Worm (Caenorhabditis elegans) whole organism, young adult: Measurements from ENCODE around the gene nmad-1.

Source experiments
- F22D6.2 ChIP-seq: sonication (generic microtip); optimal IDR thresholded peaks from 2 replicates; lab custom pipeline; 2016; ENCODE audit warnings: mild to moderate bottlenecking, missing genetic modification characterization, missing compliant biosample characterization
- F37B4.10 ChIP-seq: fragments of 200-800 bp; sonication (Bioruptor generic); IDR thresholded peaks from 2 replicates; pipeline ENCODE4 v1.3.6; 2022; ENCODE audit warnings: missing genetic modification characterization, missing compliant biosample characterization
- F57A8.1 ChIP-seq: fragments of 200-800 bp; sonication (Bioruptor generic); optimal IDR thresholded peaks from 2 replicates; lab custom pipeline; 2018; ENCODE audit warnings: mild to moderate bottlenecking, missing genetic modification characterization, moderate library complexity, missing compliant biosample characterization
- K12H6.12 ChIP-seq: fragments of 200-800 bp; sonication (Bioruptor generic); optimal IDR thresholded peaks from 2 replicates; lab custom pipeline; 2018; ENCODE audit warnings: mild to moderate bottlenecking, missing genetic modification characterization, missing compliant biosample characterization
- Y53G8AR.9 ChIP-seq: fragments of 200-800 bp; sonication (Bioruptor generic); conservative IDR thresholded peaks from 2 replicates; pipeline ENCODE4 v1.3.6; 2022; ENCODE audit warnings: missing genetic modification reagents, missing genetic modification characterization, missing compliant biosample characterization
- Y56A3A.18 ChIP-seq: fragments of 200-800 bp; sonication (Bioruptor generic); IDR thresholded peaks from 2 replicates; pipeline ENCODE4 v1.3.6; 2022; ENCODE audit warnings: missing genetic modification reagents, missing genetic modification characterization, missing compliant biosample characterization
- Y95B8A.8 ChIP-seq: fragments of 200-800 bp; sonication (Bioruptor generic); IDR thresholded peaks from 2 replicates; pipeline ENCODE4 v1.3.6; 2022; ENCODE audit warnings: missing genetic modification reagents, missing genetic modification characterization, missing compliant biosample characterization
- ZK185.1 ChIP-seq: sonication (generic microtip); optimal IDR thresholded peaks from 2 replicates; lab custom pipeline; 2016; ENCODE audit warnings: mild to moderate bottlenecking, missing genetic modification characterization, missing compliant biosample characterization; ENCODE audit not compliant: poor library complexity, severe bottlenecking
- akir-1 ChIP-seq: fragments of 200-800 bp; sonication (Bioruptor generic); optimal IDR thresholded peaks from 2 replicates; lab custom pipeline; 2018; ENCODE audit warnings: mild to moderate bottlenecking, missing genetic modification characterization, moderate library complexity, missing compliant biosample characterization
- aptf-2 ChIP-seq: fragments of 200-800 bp; sonication (Bioruptor generic); conservative IDR thresholded peaks from 2 replicates; pipeline ENCODE4 v1.3.6; 2022; ENCODE audit warnings: missing genetic modification reagents, missing genetic modification characterization, missing compliant biosample characterization
- aptf-3 ChIP-seq: fragments of 200-800 bp; sonication (Bioruptor generic); IDR thresholded peaks from 2 replicates; pipeline ENCODE4 v1.3.6; 2022; ENCODE audit warnings: missing genetic modification characterization, missing compliant biosample characterization
- attf-3 ChIP-seq: fragments of 200-800 bp; sonication (Bioruptor generic); conservative IDR thresholded peaks from 2 replicates; pipeline ENCODE4 v1.3.6; 2022; ENCODE audit warnings: missing genetic modification reagents, missing genetic modification characterization, missing compliant biosample characterization
- attf-5 ChIP-seq: fragments of 200-800 bp; sonication (Bioruptor generic); optimal IDR thresholded peaks from 2 replicates; lab custom pipeline; 2018; ENCODE audit warnings: mild to moderate bottlenecking, missing genetic modification characterization, missing compliant biosample characterization
- cebp-1 ChIP-seq, 2 experiments: fragments of 200-800 bp in 1 of 2; sonication (Bioruptor generic) in 1 of 2; sonication (generic microtip) in 1 of 2; IDR thresholded peaks in 1 of 2; optimal IDR thresholded peaks in 1 of 2; 2 replicates each; pipeline versions ENCODE4 v1.3.6 to Lab custom; 2017 to 2022; ENCODE audit warnings: missing compliant biosample characterization in 2 of 2, missing genetic modification characterization in 2 of 2, mild to moderate bottlenecking in 1 of 2, missing genetic modification reagents in 1 of 2, moderate library complexity in 1 of 2
- ceh-91 ChIP-seq: fragments of 200-800 bp; sonication (Bioruptor generic); IDR thresholded peaks from 2 replicates; pipeline ENCODE4 v1.3.6; 2022; ENCODE audit warnings: missing genetic modification reagents, missing genetic modification characterization, missing compliant biosample characterization
- efl-1 ChIP-seq: fragments of 150-350 bp; optimal IDR thresholded peaks from 2 replicates; lab custom pipeline; 2014; ENCODE audit warnings: missing biosample characterization, missing genetic modification reagents, missing genetic modification characterization
- ets-4 ChIP-seq: fragments of 200-800 bp; sonication (Bioruptor generic); optimal IDR thresholded peaks from 2 replicates; lab custom pipeline; 2018; ENCODE audit warnings: mild to moderate bottlenecking, missing genetic modification characterization, missing compliant biosample characterization
- fkh-3 ChIP-seq: sonication (generic microtip); optimal IDR thresholded peaks from 2 replicates; lab custom pipeline; 2016; ENCODE audit warnings: mild to moderate bottlenecking, missing genetic modification characterization, missing compliant biosample characterization
- gei-17 ChIP-seq: fragments of 200-800 bp; sonication (Bioruptor generic); optimal IDR thresholded peaks from 2 replicates; lab custom pipeline; 2018; ENCODE audit warnings: mild to moderate bottlenecking, missing genetic modification characterization, missing compliant biosample characterization
- let-607 ChIP-seq, 2 experiments: fragments of 200-800 bp in 1 of 2; sonication (Bioruptor generic) in 1 of 2; sonication (generic microtip) in 1 of 2; optimal IDR thresholded peaks; 2 replicates each; lab custom pipeline; 2016 to 2018; ENCODE audit warnings: mild to moderate bottlenecking in 2 of 2, missing compliant biosample characterization in 2 of 2, missing genetic modification characterization in 2 of 2, moderate library complexity in 2 of 2, missing genotype in 1 of 2
- lin-26 ChIP-seq: fragments of 200-800 bp; sonication (Bioruptor generic); IDR thresholded peaks from 2 replicates; pipeline ENCODE4 v1.3.6; 2022; ENCODE audit warnings: missing genetic modification reagents, missing genetic modification characterization, missing compliant biosample characterization
- lir-1 ChIP-seq: fragments of 200-800 bp; sonication (Bioruptor generic); conservative IDR thresholded peaks from 2 replicates; pipeline ENCODE4 v1.3.6; 2022; ENCODE audit warnings: missing genetic modification reagents, missing genetic modification characterization, missing compliant biosample characterization
- madf-3 ChIP-seq: fragments of 200-800 bp; sonication (Bioruptor generic); IDR thresholded peaks from 2 replicates; pipeline ENCODE4 v1.3.6; 2022; ENCODE audit warnings: missing genetic modification reagents, missing genetic modification characterization, missing compliant biosample characterization
- mcd-1 ChIP-seq: fragments of 200-800 bp; sonication (Bioruptor generic); IDR thresholded peaks from 2 replicates; pipeline ENCODE4 v1.3.6; 2022; ENCODE audit warnings: missing genetic modification reagents, missing genetic modification characterization, missing compliant biosample characterization
- nfya-2 ChIP-seq: fragments of 200-800 bp; sonication (Bioruptor generic); IDR thresholded peaks from 2 replicates; pipeline ENCODE4 v1.3.6; 2022; ENCODE audit warnings: missing genetic modification reagents, missing genetic modification characterization, missing compliant biosample characterization
- nfyb-1 ChIP-seq: fragments of 200-800 bp; sonication (Bioruptor generic); IDR thresholded peaks from 2 replicates; pipeline ENCODE4 v1.3.6; 2022; ENCODE audit warnings: missing genetic modification reagents, missing genetic modification characterization, missing compliant biosample characterization
- nhr-27 ChIP-seq: fragments of 200-800 bp; sonication (Bioruptor generic); optimal IDR thresholded peaks from 2 replicates; lab custom pipeline; 2018; ENCODE audit warnings: mild to moderate bottlenecking, missing genetic modification characterization, moderate library complexity, missing compliant biosample characterization
- pbrm-1 ChIP-seq: fragments of 200-800 bp; sonication (Bioruptor generic); IDR thresholded peaks from 2 replicates; pipeline ENCODE4 v1.3.6; 2022; ENCODE audit warnings: missing genetic modification reagents, missing genetic modification characterization, missing compliant biosample characterization
- repo-1 ChIP-seq: sonication (generic microtip); optimal IDR thresholded peaks from 2 replicates; lab custom pipeline; 2017; ENCODE audit warnings: mild to moderate bottlenecking, missing genetic modification characterization, missing compliant biosample characterization
- snpc-1.1 ChIP-seq: sonication (generic microtip); optimal IDR thresholded peaks from 2 replicates; lab custom pipeline; 2017; ENCODE audit warnings: missing genetic modification characterization, mild to moderate bottlenecking, missing compliant biosample characterization, antibody characterized with exemption, moderate library complexity, missing genotype, missing genetic modification reagents; ENCODE audit not compliant: insufficient read depth
- snpc-4 ChIP-seq, 5 experiments: fragments of 150-350 bp in 1 of 5; sonication (generic microtip) in 4 of 5; optimal IDR thresholded peaks; 2 replicates each; lab custom pipeline; 2014 to 2018; ENCODE audit warnings: missing genetic modification characterization in 5 of 5, missing biosample characterization in 3 of 5, antibody characterized with exemption in 2 of 5, mild to moderate bottlenecking in 2 of 5, missing compliant biosample characterization in 2 of 5, missing genotype in 2 of 5, moderate library complexity in 2 of 5, missing genetic modification reagents in 1 of 5
- tbp1 ChIP-seq: fragments of 200-800 bp; sonication (Bioruptor generic); optimal IDR thresholded peaks from 2 replicates; lab custom pipeline; 2018; ENCODE audit warnings: mild to moderate bottlenecking, missing genetic modification characterization, missing compliant biosample characterization
- tlf-1 ChIP-seq: fragments of 200-800 bp; sonication (Bioruptor generic); optimal IDR thresholded peaks from 2 replicates; lab custom pipeline; 2018; ENCODE audit warnings: mild to moderate bottlenecking, missing genetic modification characterization, missing compliant biosample characterization
- unc-62 ChIP-seq: fragments of 150-350 bp; optimal IDR thresholded peaks from 2 replicates; lab custom pipeline; 2014; ENCODE audit warnings: missing biosample characterization, missing genetic modification reagents, missing genetic modification characterization
- zfh-2 ChIP-seq: fragments of 200-800 bp; sonication (Bioruptor generic); conservative IDR thresholded peaks from 2 replicates; pipeline ENCODE4 v1.3.6; 2022; ENCODE audit warnings: missing genetic modification reagents, missing genetic modification characterization, missing compliant biosample characterization
- zim-3 ChIP-seq: sonication (generic microtip); optimal IDR thresholded peaks from 2 replicates; lab custom pipeline; 2017; ENCODE audit warnings: mild to moderate bottlenecking, missing genetic modification characterization, moderate library complexity, missing compliant biosample characterization
- ztf-18 ChIP-seq: sonication (generic microtip); optimal IDR thresholded peaks from 2 replicates; lab custom pipeline; 2016; ENCODE audit warnings: missing genotype, mild to moderate bottlenecking, missing genetic modification characterization, missing compliant biosample characterization
- ztf-28 ChIP-seq: fragments of 200-800 bp; sonication (Bioruptor generic); IDR thresholded peaks from 2 replicates; pipeline ENCODE4 v1.3.6; 2022; ENCODE audit warnings: missing genetic modification reagents, missing genetic modification characterization, missing compliant biosample characterization
- ztf-3 ChIP-seq: fragments of 200-800 bp; sonication (Bioruptor generic); optimal IDR thresholded peaks from 2 replicates; lab custom pipeline; 2018; ENCODE audit warnings: mild to moderate bottlenecking, missing genetic modification characterization, missing compliant biosample characterization

nmad-1 gene

DNA sequence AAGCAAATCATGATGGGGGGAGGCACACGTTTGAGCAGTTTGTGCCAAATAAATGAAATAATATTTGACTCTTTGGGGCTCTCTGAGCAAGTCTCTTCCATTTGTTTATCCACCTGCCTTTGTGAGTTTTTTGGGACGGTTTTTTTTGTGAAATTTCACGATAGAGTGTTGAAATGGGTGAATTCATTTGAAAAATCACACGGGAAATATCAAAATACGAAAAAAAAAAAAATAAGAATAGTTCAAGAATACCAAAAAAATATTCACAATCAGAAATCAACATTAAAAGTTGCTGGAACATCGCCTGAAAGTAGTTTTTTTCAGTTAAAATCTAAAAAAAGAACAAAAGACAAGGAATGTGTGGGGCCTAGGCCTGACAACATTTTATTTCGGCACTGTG lies 42.2 kb downstream of the nmad-1 start, which contains the start of gene pqn-25 (continued):
- TF ChIP-seq nhr-27 (tag; lab: Kevin White, UChicago), result no peak
- no peak for TF ChIP-seq aptf-2
- no peak for TF ChIP-seq F37B4.10 (GFP tag; lab: Robert Waterston, UW)
- TF ChIP-seq zfh-2 (GFP tag; lab: Robert Waterston, UW), result no peak
- no peak for TF ChIP-seq lin-26

DNA sequence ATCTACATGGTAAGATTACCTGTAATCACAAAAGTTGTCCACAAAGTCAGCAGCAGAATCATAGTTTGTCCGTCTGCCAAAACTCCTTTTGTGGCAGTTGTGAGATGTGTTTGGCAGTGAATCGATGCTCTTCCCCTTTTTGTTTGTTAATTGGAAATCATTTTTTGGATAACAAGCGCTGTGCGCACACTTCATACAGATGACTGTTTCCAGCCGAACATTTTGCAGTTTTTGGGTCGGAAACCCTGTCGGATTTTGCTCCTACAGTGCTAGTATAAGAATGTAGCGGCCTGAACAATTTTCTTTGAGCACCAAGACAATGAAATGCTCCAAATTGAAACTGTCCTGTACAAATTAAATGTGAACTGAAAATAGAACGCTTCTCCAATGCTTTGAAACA lies 46.1 kb downstream of the nmad-1 start, which contains the start of gene D1044.7:
TSS of gene D1044.7 (minus strand) at position 101 of the 400 bp plus-strand sequence.
- TF ChIP-seq attf-5 (GFP tag; lab: Kevin White, UChicago), result no peak
- peak; percentile 34; the same call in 1 of the 2 replicates for TF ChIP-seq madf-3 (GFP tag; lab: Robert Waterston, UW)

DNA sequence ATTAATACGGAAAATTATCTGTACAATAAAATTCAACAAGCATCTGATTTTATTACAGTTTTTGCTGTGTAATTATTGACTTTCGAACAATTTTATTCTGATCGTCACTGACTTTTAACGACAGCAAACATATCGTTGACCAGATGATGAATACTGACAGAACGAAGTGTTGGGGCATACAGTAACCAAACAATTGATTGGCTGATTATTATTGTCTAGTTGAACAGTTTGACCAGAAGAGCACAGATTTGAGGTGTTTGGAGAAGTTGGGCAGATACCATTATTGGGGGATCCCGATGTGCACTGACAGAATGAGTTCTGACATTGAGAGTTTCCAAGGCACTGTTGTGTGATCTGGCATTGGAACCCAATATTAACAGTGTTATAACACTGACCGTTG lies 47.8 kb downstream of the nmad-1 start:
- TF ChIP-seq F37B4.10 (GFP tag; lab: Robert Waterston, UW) (0 out of 2 replicates have a peak, but pooled peaks have one; percentile 76), cebp-1 (GFP tag; IDR thresholded peaks at IDR 0.05; lab: Robert Waterston, UW) (no peak), cebp-1 (tag; optimal IDR thresholded peaks at IDR 0.05; lab: Kevin White, UChicago) (no peak)

DNA sequence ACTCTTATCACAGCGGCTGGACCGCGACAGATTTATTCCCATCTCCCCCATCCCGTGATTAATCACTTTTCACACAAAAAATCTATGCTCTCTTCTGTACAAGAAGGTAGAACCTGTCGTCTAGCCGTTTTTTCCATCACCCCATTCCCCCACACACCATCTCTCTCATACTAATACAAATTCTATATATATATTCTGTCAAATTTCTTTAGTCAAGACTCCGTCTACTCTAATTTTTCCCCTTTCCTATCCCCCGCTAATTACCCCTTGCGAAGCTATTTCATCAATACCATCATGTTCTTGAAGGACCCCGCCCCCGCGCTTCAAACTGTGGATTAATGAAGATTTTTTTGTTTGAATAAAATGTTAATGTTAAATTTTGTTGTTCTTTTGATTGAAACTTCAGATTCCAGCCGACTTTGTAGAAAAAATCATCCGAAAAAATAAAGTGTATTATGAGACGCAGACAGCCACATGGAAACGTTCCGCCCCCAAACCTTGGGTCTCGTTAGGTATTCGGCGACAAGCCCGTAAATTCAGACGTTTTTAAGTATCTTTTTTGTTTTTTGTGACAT lies 48.6 kb downstream of the nmad-1 start:
- TF ChIP-seq mcd-1 (GFP tag; lab: Robert Waterston, UW), result peak; percentile 37; the same call in 1 of the 2 replicates
- no peak for TF ChIP-seq ztf-18 (tag; lab: Kevin White, UChicago)
- no peak for TF ChIP-seq ceh-91 (GFP tag; lab: Robert Waterston, UW)
- peak; percentile 1 for TF ChIP-seq tlf-1 (GFP tag; lab: Kevin White, UChicago)
- peak; percentile 48 for TF ChIP-seq ztf-3 (GFP tag; lab: Kevin White, UChicago)
- peak; percentile 73; the same call in 1 of the 2 replicates for TF ChIP-seq nfyb-1
- peak; percentile 37 for TF ChIP-seq fkh-3
- TF ChIP-seq gei-17 (GFP tag; lab: Kevin White, UChicago), result peak; percentile 62
- no peak for TF ChIP-seq ztf-28 (GFP tag; lab: Robert Waterston, UW)
- peak; percentile 80 for TF ChIP-seq repo-1 (tag; lab: Kevin White, UChicago)
- no peak for TF ChIP-seq K12H6.12 (tag; lab: Kevin White, UChicago)
- no peak for TF ChIP-seq snpc-4 (GFP tag; optimal IDR thresholded peaks at IDR 0.05; lab: Kevin White, UChicago)
- TF ChIP-seq snpc-4 (tag; optimal IDR thresholded peaks at IDR 0.05; lab: Kevin White, UChicago), result peak in 1 of 4 experiments; percentile 12
- no peak for TF ChIP-seq F57A8.1
- 0 out of 2 replicates have a peak, but pooled peaks have one; percentile 12 for TF ChIP-seq lir-1 (GFP tag; lab: Robert Waterston, UW)
- peak; percentile 35 for TF ChIP-seq ZK185.1
- TF ChIP-seq F22D6.2 (tag; lab: Kevin White, UChicago), result no peak
- TF ChIP-seq let-607 (tag; optimal IDR thresholded peaks at IDR 0.05; lab: Kevin White, UChicago), result peak in 1 of 2 experiments; percentile 49
- peak; percentile 57; the same call in 1 of the 2 replicates for TF ChIP-seq pbrm-1 (GFP tag; lab: Robert Waterston, UW)
- no peak for TF ChIP-seq nfya-2 (GFP tag; lab: Robert Waterston, UW)
- peak; percentile 40 for TF ChIP-seq zim-3
- TF ChIP-seq efl-1, result no peak
- no peak for TF ChIP-seq unc-62 (GFP tag; lab: Kevin White, UChicago)
- no peak for TF ChIP-seq akir-1 (GFP tag; lab: Kevin White, UChicago)
- no peak for TF ChIP-seq attf-3
- peak; percentile 89; the same call in 1 of the 2 replicates for TF ChIP-seq Y53G8AR.9 (GFP tag; lab: Robert Waterston, UW)
- TF ChIP-seq Y95B8A.8, result 0 out of 2 replicates have a peak, but pooled peaks have one; percentile 36
- TF ChIP-seq tbp1, result no peak
- TF ChIP-seq ets-4 (GFP tag; lab: Kevin White, UChicago), result no peak
- no peak for TF ChIP-seq aptf-3 (GFP tag; lab: Robert Waterston, UW)
- TF ChIP-seq Y56A3A.18, result peak; percentile 63
- TF ChIP-seq snpc-1.1 (tag; lab: Kevin White, UChicago), result no peak
- no peak for TF ChIP-seq madf-3 (GFP tag; lab: Robert Waterston, UW)
